Worm (Caenorhabditis elegans): ENCODE data around the gene egl-19.

Gene egl-19

ce11 chrIV:7406690-7407089 is 1.3 kb downstream of the egl-19 start:
- no peak for TF ChIP-seq unc-62 (GFP tag; optimal IDR thresholded peaks at IDR 0.05)

ce11 chrIV:7407301-7407700 is 1.9 kb downstream of the egl-19 start:
- no peak for TF ChIP-seq unc-62 (GFP tag; optimal IDR thresholded peaks at IDR 0.05)

- TF ChIP-seq unc-62 (GFP tag; optimal IDR thresholded peaks at IDR 0.05), result no peak
These were observed 8.2 kb downstream of the egl-19 start for ce11 chrIV:7413573-7413972.

ce11 chrIV:7414163-7414562 is 8.8 kb downstream of the egl-19 start:
- no peak for TF ChIP-seq unc-62 (GFP tag; optimal IDR thresholded peaks at IDR 0.05)

- TF ChIP-seq unc-62 (GFP tag; optimal IDR thresholded peaks at IDR 0.05), result no peak
These were observed 13.4 kb downstream of the egl-19 start, which contains the start of gene B0496.6 for ce11 chrIV:7418818-7419217. Gene B0496.6, plus strand, starts transcription at chrIV:7419118.

ce11 chrIV:7420913-7421312 is 15.5 kb downstream of the egl-19 start, which contains the start of gene srtx-1:
Gene srtx-1, plus strand, starts transcription at chrIV:7421213.
- TF ChIP-seq unc-62 (GFP tag; optimal IDR thresholded peaks at IDR 0.05), result no peak

ce11 chrIV:7424198-7424597 is 18.8 kb downstream of the egl-19 start, which contains the start of gene unc-82:
Gene unc-82, plus strand, starts transcription at chrIV:7424498.
- TF ChIP-seq unc-62 (GFP tag; optimal IDR thresholded peaks at IDR 0.05), result no peak

ce11 chrIV:7426055-7426454 is 20.7 kb downstream of the egl-19 start:
- TF ChIP-seq unc-62 (GFP tag; optimal IDR thresholded peaks at IDR 0.05), result no peak

- no peak for TF ChIP-seq unc-62 (GFP tag; optimal IDR thresholded peaks at IDR 0.05)
These were observed 23.0 kb downstream of the egl-19 start for ce11 chrIV:7428347-7428746.

ce11 chrIV:7428998-7429397 is 23.6 kb downstream of the egl-19 start:
- TF ChIP-seq unc-62 (GFP tag; optimal IDR thresholded peaks at IDR 0.05), result no peak

ce11 chrIV:7433858-7434257 is 28.5 kb downstream of the egl-19 start, which contains the start of gene B0496.11:
Gene B0496.11, minus strand, starts transcription at chrIV:7433958.
- no peak for TF ChIP-seq unc-62 (GFP tag; optimal IDR thresholded peaks at IDR 0.05)

- no peak for TF ChIP-seq unc-62 (GFP tag; optimal IDR thresholded peaks at IDR 0.05)
These were observed 34.0 kb downstream of the egl-19 start for ce11 chrIV:7439377-7439776.

ce11 chrIV:7440238-7440637 is 34.9 kb downstream of the egl-19 start:
- TF ChIP-seq unc-62 (GFP tag; optimal IDR thresholded peaks at IDR 0.05), result no peak

- TF ChIP-seq unc-62 (GFP tag; optimal IDR thresholded peaks at IDR 0.05), result no peak
These were observed 39.9 kb downstream of the egl-19 start, which contains the start of gene valv-1 for ce11 chrIV:7445236-7445635. Gene valv-1, minus strand, starts transcription at chrIV:7445336.

ce11 chrIV:7445995-7446394 is 40.6 kb downstream of the egl-19 start, which contains the start of gene B0496.1:
Gene B0496.1, plus strand, starts transcription at chrIV:7446295.
- TF ChIP-seq unc-62 (GFP tag; optimal IDR thresholded peaks at IDR 0.05), result no peak

ce11 chrIV:7447556-7447955 is 42.2 kb downstream of the egl-19 start, which contains the start of gene B0496.2:
Gene B0496.2, plus strand, starts transcription at chrIV:7447856.
- no peak for TF ChIP-seq unc-62 (GFP tag; optimal IDR thresholded peaks at IDR 0.05)

- no peak for TF ChIP-seq unc-62 (GFP tag; optimal IDR thresholded peaks at IDR 0.05)
These were observed 46.0 kb downstream of the egl-19 start, which contains the start of gene tes-1 for ce11 chrIV:7451345-7451744. Gene tes-1, minus strand, starts transcription at chrIV:7451445.

ce11 chrIV:7453661-7454159 is 48.3 kb downstream of the egl-19 start:
- TF ChIP-seq unc-62 (GFP tag; optimal IDR thresholded peaks at IDR 0.05), result no peak

Measured in whole organism, dauer.